Fruit fly (Drosophila melanogaster) whole organism, wandering third instar larva: ENCODE measurements around the gene CG6785.

Source experiments
- Rel ChIP-seq, 2 experiments: fragments of 200-800 bp; sonication (Bioruptor generic) in 1 of 2; optimal IDR thresholded peaks; 2 replicates in 1 of 2; 3 replicates in 1 of 2; lab custom pipeline; 2016 to 2019; ENCODE audit warnings: mild to moderate bottlenecking in 2 of 2, missing biosample characterization in 2 of 2, missing genetic modification characterization in 2 of 2, moderate library complexity in 1 of 2
- br ChIP-seq: fragments of 200-800 bp; sonication (Bioruptor generic); optimal IDR thresholded peaks from 2 replicates; lab custom pipeline; 2016; ENCODE audit warnings: missing biosample characterization, missing genetic modification characterization

DNA sequence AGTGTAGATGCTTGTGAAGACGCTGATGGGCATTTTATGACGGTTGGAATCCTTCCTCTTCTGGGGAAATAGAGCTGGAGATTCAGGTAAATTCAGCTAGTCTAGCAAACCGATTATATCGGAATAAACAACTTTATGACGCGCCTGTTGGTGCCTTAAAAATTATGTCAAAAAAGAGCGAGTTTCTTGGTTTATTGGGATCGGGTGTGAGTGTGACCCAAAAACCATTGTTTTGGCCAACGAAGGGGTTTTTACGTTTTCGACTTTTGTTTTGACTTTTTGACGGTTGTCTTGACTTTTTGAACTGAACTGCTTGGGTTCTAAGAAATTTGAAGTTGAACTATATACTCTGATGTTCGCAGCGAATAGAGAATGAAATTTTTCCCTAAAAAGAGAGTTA, 47.0 kb upstream of the CG6785 start:
- TF ChIP-seq Rel (GFP tag; optimal IDR thresholded peaks at IDR 0.05; lab: Kevin White, UChicago) (no peak), Rel (tag; optimal IDR thresholded peaks at IDR 0.05; lab: Kevin White, UChicago) (no peak), br (GFP tag; lab: Kevin White, UChicago) (no peak)
